Fruit fly (Drosophila melanogaster) whole organism, embryonic: ENCODE data around the gene Pi3K68D.
A peak's percentile ranks its signal among the peaks of the same experiment; 100 is the strongest.

Experiments used
- Atf3 ChIP-seq: fragments of 200-800 bp; sonication (Bioruptor generic); optimal IDR thresholded peaks from 3 replicates; lab custom pipeline; 2016; ENCODE audit warnings: missing biosample characterization, missing genetic modification characterization
- CG10321 ChIP-seq: fragments of 200-800 bp; sonication (Bioruptor generic); IDR thresholded peaks from 2 replicates; pipeline ENCODE4 v1.3.6; 2022; ENCODE audit warnings: missing biosample characterization, missing genetic modification characterization
- CG11093 ChIP-seq: fragments of 200-800 bp; sonication (Bioruptor generic); IDR thresholded peaks from 3 replicates; pipeline ENCODE4 v1.3.6; 2022; ENCODE audit warnings: missing biosample characterization, missing genetic modification characterization
- CG12155 ChIP-seq: fragments of 200-800 bp; sonication (Bioruptor generic); optimal IDR thresholded peaks from 3 replicates; lab custom pipeline; 2016; ENCODE audit warnings: missing biosample characterization, missing genetic modification characterization
- CG12659 ChIP-seq: fragments of 200-800 bp; sonication (Bioruptor generic); optimal IDR thresholded peaks from 3 replicates; lab custom pipeline; 2017; ENCODE audit warnings: mild to moderate bottlenecking, missing biosample characterization, missing genetic modification reagents, missing genetic modification characterization
- CG15479 ChIP-seq: fragments of 200-800 bp; sonication (Bioruptor generic); optimal IDR thresholded peaks from 3 replicates; lab custom pipeline; 2019; ENCODE audit warnings: missing biosample characterization, mild to moderate bottlenecking, missing genetic modification characterization, moderate library complexity
- CG17568 ChIP-seq: fragments of 200-800 bp; sonication (Bioruptor generic); optimal IDR thresholded peaks from 2 replicates; lab custom pipeline; 2018; ENCODE audit warnings: missing biosample characterization, mild to moderate bottlenecking, missing genetic modification characterization, moderate library complexity
- CG1832 ChIP-seq: fragments of 200-800 bp; sonication (Bioruptor generic); optimal IDR thresholded peaks from 2 replicates; lab custom pipeline; 2017; ENCODE audit warnings: missing biosample characterization, mild to moderate bottlenecking, missing genetic modification characterization, inconsistent platforms
- CG5953 ChIP-seq: fragments of 200-800 bp; sonication (Bioruptor generic); IDR thresholded peaks from 2 replicates; pipeline ENCODE4 v1.3.6; 2022; ENCODE audit warnings: missing biosample characterization, missing genetic modification characterization
- CG8478 ChIP-seq: fragments of >200 bp; optimal IDR thresholded peaks from 2 replicates; lab custom pipeline; 2018
- CG9876 ChIP-seq: fragments of 200-800 bp; sonication (Bioruptor generic); optimal IDR thresholded peaks from 2 replicates; lab custom pipeline; 2016; ENCODE audit warnings: missing biosample characterization, missing genetic modification characterization
- Ets65A ChIP-seq: fragments of 200-800 bp; sonication (Bioruptor generic); peaks from one replicate; lab custom pipeline; 2016; ENCODE audit warnings: missing biosample characterization, missing genetic modification characterization
- Fer2 ChIP-seq: fragments of 200-800 bp; sonication (Bioruptor generic); optimal IDR thresholded peaks from 2 replicates; lab custom pipeline; 2018; ENCODE audit warnings: missing biosample characterization, mild to moderate bottlenecking, missing genetic modification characterization, moderate library complexity
- HLH4C ChIP-seq: fragments of 200-800 bp; sonication (Bioruptor generic); IDR thresholded peaks from 3 replicates; pipeline ENCODE4 v1.3.6; 2022; ENCODE audit warnings: missing biosample characterization, missing genetic modification characterization; ENCODE audit not compliant: partially characterized antibody
- Kr ChIP-seq: fragments of 200-800 bp; sonication (Bioruptor generic); optimal IDR thresholded peaks from 2 replicates; lab custom pipeline; 2017; ENCODE audit warnings: missing biosample characterization, mild to moderate bottlenecking, missing genetic modification characterization
- NK7.1 ChIP-seq: fragments of 200-800 bp; sonication (Bioruptor generic); optimal IDR thresholded peaks from 3 replicates; lab custom pipeline; 2016; ENCODE audit warnings: missing biosample characterization, missing genetic modification characterization
- Nf-YC ChIP-seq: fragments of 200-800 bp; optimal IDR thresholded peaks from 3 replicates; lab custom pipeline; 2019; ENCODE audit warnings: missing biosample characterization, mild to moderate bottlenecking, missing genetic modification characterization, moderate library complexity
- Oli ChIP-seq: fragments of 200-800 bp; sonication (Bioruptor generic); optimal IDR thresholded peaks from 2 replicates; lab custom pipeline; 2018; ENCODE audit warnings: missing biosample characterization, mild to moderate bottlenecking, missing genetic modification characterization, moderate library complexity
- Stat92E ChIP-seq, 3 experiments: fragments of >200 bp in 2 of 3; fragments of 200-800 bp in 1 of 3; sonication (Bioruptor generic) in 1 of 3; optimal IDR thresholded peaks; 2 replicates each; lab custom pipeline; 2017 to 2019; ENCODE audit warnings: missing biosample characterization in 3 of 3, missing genetic modification characterization in 3 of 3, mild to moderate bottlenecking in 1 of 3, moderate library complexity in 1 of 3
- Trl ChIP-seq, 3 experiments: fragments of >200 bp in 2 of 3; fragments of 200-800 bp in 1 of 3; sonication (Bioruptor generic) in 1 of 3; optimal IDR thresholded peaks; 2 replicates in 1 of 3; 3 replicates in 2 of 3; lab custom pipeline; 2016 to 2017; ENCODE audit warnings: missing biosample characterization in 1 of 3, missing genetic modification characterization in 1 of 3
- Xbp1 ChIP-seq: fragments of 200-800 bp; sonication (Bioruptor generic); optimal IDR thresholded peaks from 3 replicates; lab custom pipeline; 2016; ENCODE audit warnings: missing biosample characterization, mild to moderate bottlenecking, missing genetic modification characterization
- abd-A ChIP-seq: fragments of 200-800 bp; sonication (Bioruptor generic); optimal IDR thresholded peaks from 3 replicates; lab custom pipeline; 2019; ENCODE audit warnings: missing biosample characterization, mild to moderate bottlenecking, missing genetic modification characterization, moderate library complexity
- ase ChIP-seq: fragments of 200-800 bp; sonication (Bioruptor generic); IDR thresholded peaks from 3 replicates; pipeline ENCODE4 v1.3.6; 2022; ENCODE audit warnings: missing biosample characterization, missing genetic modification characterization
- ash1 ChIP-seq: fragments of 200-800 bp; sonication (Bioruptor generic); optimal IDR thresholded peaks from 2 replicates; lab custom pipeline; 2018; ENCODE audit warnings: missing biosample characterization, mild to moderate bottlenecking, missing genetic modification characterization
- bigmax ChIP-seq: fragments of 200-800 bp; sonication (Bioruptor generic); optimal IDR thresholded peaks from 2 replicates; lab custom pipeline; 2018; ENCODE audit warnings: missing biosample characterization, mild to moderate bottlenecking, missing genetic modification characterization
- fru ChIP-seq: fragments of >200 bp; optimal IDR thresholded peaks from 2 replicates; lab custom pipeline; 2017
- her ChIP-seq: fragments of 200-800 bp; sonication (Bioruptor generic); optimal IDR thresholded peaks from 2 replicates; lab custom pipeline; 2016; ENCODE audit warnings: missing biosample characterization, missing genetic modification characterization
- jing ChIP-seq: fragments of 200-800 bp; sonication (Bioruptor generic); optimal IDR thresholded peaks from 2 replicates; lab custom pipeline; 2018; ENCODE audit warnings: missing biosample characterization, mild to moderate bottlenecking, missing genetic modification characterization
- nerfin-1 ChIP-seq: fragments of 200-800 bp; sonication (Bioruptor generic); optimal IDR thresholded peaks from 3 replicates; lab custom pipeline; 2019; ENCODE audit warnings: missing biosample characterization, mild to moderate bottlenecking, missing genetic modification characterization, moderate library complexity
- nom ChIP-seq: fragments of 200-800 bp; sonication (Bioruptor generic); optimal IDR thresholded peaks from 2 replicates; lab custom pipeline; 2017; ENCODE audit warnings: missing biosample characterization, missing genetic modification characterization, mild to moderate bottlenecking, moderate library complexity, missing genetic modification reagents
- oc ChIP-seq: fragments of 200-800 bp; sonication (Bioruptor generic); optimal IDR thresholded peaks from 2 replicates; lab custom pipeline; 2018; ENCODE audit warnings: missing biosample characterization, mild to moderate bottlenecking, missing genetic modification characterization, moderate library complexity
- odd ChIP-seq: fragments of 200-800 bp; sonication (Bioruptor generic); optimal IDR thresholded peaks from 2 replicates; lab custom pipeline; 2017; ENCODE audit warnings: missing biosample characterization, mild to moderate bottlenecking, missing genetic modification characterization
- onecut ChIP-seq: fragments of 200-800 bp; sonication (Bioruptor generic); IDR thresholded peaks from 2 replicates; pipeline ENCODE4 v1.3.6; 2022; ENCODE audit warnings: missing biosample characterization, missing genetic modification characterization
- pros ChIP-seq: fragments of 200-800 bp; sonication (Bioruptor generic); optimal IDR thresholded peaks from 3 replicates; lab custom pipeline; 2019; ENCODE audit warnings: missing biosample characterization, mild to moderate bottlenecking, missing genetic modification characterization, moderate library complexity
- sc ChIP-seq, 3 experiments: fragments of >200 bp in 2 of 3; fragments of 200-800 bp in 1 of 3; sonication (Bioruptor generic) in 1 of 3; optimal IDR thresholded peaks; 2 replicates in 2 of 3; 3 replicates in 1 of 3; lab custom pipeline; 2017; ENCODE audit warnings: mild to moderate bottlenecking in 1 of 3, missing biosample characterization in 1 of 3, missing genetic modification characterization in 1 of 3, missing genetic modification reagents in 1 of 3
- sqz ChIP-seq: fragments of 200-800 bp; sonication (Bioruptor generic); optimal IDR thresholded peaks from 3 replicates; lab custom pipeline; 2018; ENCODE audit warnings: missing biosample characterization, mild to moderate bottlenecking, missing genetic modification characterization
- trem ChIP-seq: fragments of 200-800 bp; optimal IDR thresholded peaks from 3 replicates; lab custom pipeline; 2019; ENCODE audit warnings: missing biosample characterization, mild to moderate bottlenecking, missing genetic modification characterization, moderate library complexity
- tup ChIP-seq: fragments of 200-800 bp; sonication (Bioruptor generic); optimal IDR thresholded peaks from 2 replicates; lab custom pipeline; 2016; ENCODE audit warnings: missing biosample characterization, mild to moderate bottlenecking, missing genetic modification characterization, moderate library complexity
- z ChIP-seq: fragments of 200-800 bp; sonication (Bioruptor generic); IDR thresholded peaks from 3 replicates; pipeline ENCODE4 v1.3.6; 2022; ENCODE audit warnings: missing biosample characterization, missing genetic modification characterization
- zen ChIP-seq: fragments of 200-800 bp; sonication (Bioruptor generic); optimal IDR thresholded peaks from 3 replicates; lab custom pipeline; 2018; ENCODE audit warnings: missing biosample characterization, mild to moderate bottlenecking, missing genetic modification characterization, moderate library complexity
- zfh2 ChIP-seq: fragments of 200-800 bp; sonication (Bioruptor generic); optimal IDR thresholded peaks from 2 replicates; lab custom pipeline; 2016; ENCODE audit warnings: missing biosample characterization, missing genetic modification characterization

Pi3K68D gene

dm6 chr3L:11764930-11765329, 24.9 kb downstream of the Pi3K68D start (continued):
- TF ChIP-seq CG9876 (GFP tag; lab: Kevin White, UChicago) (no peak), Ets65A (GFP tag; lab: Kevin White, UChicago) (peak; percentile 54), CG1832 (GFP tag; lab: Kevin White, UChicago) (peak; percentile 77), pros (GFP tag; lab: Kevin White, UChicago) (peak; percentile 68), ase (GFP tag; lab: Robert Waterston, UW) (no peak), CG15479 (GFP tag; lab: Kevin White, UChicago) (peak; percentile 45), nerfin-1 (tag; lab: Kevin White, UChicago) (peak; percentile 41), Atf3 (GFP tag; lab: Kevin White, UChicago) (no peak), NK7.1 (GFP tag; lab: Kevin White, UChicago) (no peak), CG10321 (peak; percentile 51; the same call in 1 of the 2 replicates), onecut (GFP tag; lab: Robert Waterston, UW) (peak; percentile 69), zfh2 (GFP tag; lab: Kevin White, UChicago) (no peak), CG8478 (lab: Kevin White, UChicago) (peak; percentile 70), oc (tag; lab: Kevin White, UChicago) (no peak), CG5953 (GFP tag; lab: Robert Waterston, UW) (no peak), z (GFP tag; lab: Robert Waterston, UW) (peak; percentile 82), CG12155 (peak; percentile 77), zen (tag; lab: Kevin White, UChicago) (peak; percentile 8), Kr (peak; percentile 32), CG11093 (GFP tag; lab: Robert Waterston, UW) (no peak), trem (tag; lab: Kevin White, UChicago) (peak; percentile 52), sc (optimal IDR thresholded peaks at IDR 0.05; lab: Kevin White, UChicago) (no peak), sc (GFP tag; optimal IDR thresholded peaks at IDR 0.05; lab: Kevin White, UChicago) (no peak), Trl (optimal IDR thresholded peaks at IDR 0.05; lab: Kevin White, UChicago) (peak; percentile 46 to 69), Trl (GFP tag; optimal IDR thresholded peaks at IDR 0.05; lab: Kevin White, UChicago) (no peak), ash1 (GFP tag; lab: Kevin White, UChicago) (no peak), abd-A (tag; lab: Kevin White, UChicago) (peak; percentile 13), Nf-YC (tag; lab: Kevin White, UChicago) (peak; percentile 5)
- TF ChIP-seq, all 482 proteins: peak for 25

- TF ChIP-seq odd (GFP tag; lab: Kevin White, UChicago) (no peak), bigmax (no peak), jing (no peak), Stat92E (GFP tag; optimal IDR thresholded peaks at IDR 0.05; lab: Kevin White, UChicago) (no peak), fru (lab: Kevin White, UChicago) (no peak), CG17568 (GFP tag; lab: Kevin White, UChicago) (no peak), nom (GFP tag; lab: Kevin White, UChicago) (no peak), her (no peak), tup (GFP tag; lab: Kevin White, UChicago) (no peak), CG1832 (GFP tag; lab: Kevin White, UChicago) (no peak), CG12659 (GFP tag; lab: Kevin White, UChicago) (no peak), HLH4C (GFP tag; lab: Robert Waterston, UW) (no peak), Oli (tag; lab: Kevin White, UChicago) (no peak), Fer2 (tag; lab: Kevin White, UChicago) (no peak), Xbp1 (GFP tag; lab: Kevin White, UChicago) (no peak), sqz (GFP tag; lab: Kevin White, UChicago) (no peak), CG12155 (no peak)
Measured at dm6 chr3L:11751005-11751404, 38.8 kb downstream of the Pi3K68D start, which contains the start of gene Gr68a. Gr68a (plus strand) TSS chr3L:11751305.
